Fruit fly (Drosophila melanogaster) whole organism, adult: ENCODE measurements around the gene CG12084.

Experiments
- CG11617 ChIP-seq: fragments of 200-800 bp; sonication (Bioruptor generic); optimal IDR thresholded peaks from 2 replicates; lab custom pipeline; 2017; ENCODE audit warnings: mild to moderate bottlenecking, missing biosample characterization, missing genetic modification reagents, missing genetic modification characterization
- CG12768 ChIP-seq: fragments of 200-800 bp; sonication (Bioruptor generic); optimal IDR thresholded peaks from 2 replicates; lab custom pipeline; 2017; ENCODE audit warnings: missing biosample characterization, missing genetic modification characterization, mild to moderate bottlenecking, moderate library complexity, missing genetic modification reagents
- CG14711 ChIP-seq: fragments of 200-800 bp; sonication (Bioruptor generic); optimal IDR thresholded peaks from 2 replicates; lab custom pipeline; 2018; ENCODE audit warnings: missing biosample characterization, mild to moderate bottlenecking, missing genetic modification characterization, moderate library complexity
- CG5204 ChIP-seq: fragments of 200-800 bp; sonication (Bioruptor generic); optimal IDR thresholded peaks from 2 replicates; lab custom pipeline; 2016; ENCODE audit warnings: missing biosample characterization, missing genetic modification characterization
- CG7101 ChIP-seq: fragments of 200-800 bp; sonication (Bioruptor generic); optimal IDR thresholded peaks from 2 replicates; lab custom pipeline; 2018; ENCODE audit warnings: missing biosample characterization, mild to moderate bottlenecking, missing genetic modification characterization, moderate library complexity
- Crg-1 ChIP-seq: fragments of 200-800 bp; sonication (Bioruptor generic); optimal IDR thresholded peaks from 2 replicates; lab custom pipeline; 2016; ENCODE audit warnings: missing biosample characterization, missing genetic modification characterization
- Hr96 ChIP-seq: fragments of 200-800 bp; sonication (Bioruptor generic); optimal IDR thresholded peaks from 2 replicates; lab custom pipeline; 2016; ENCODE audit warnings: missing biosample characterization, missing genetic modification characterization
- bab1 ChIP-seq: fragments of 200-800 bp; sonication (Bioruptor generic); optimal IDR thresholded peaks from 3 replicates; lab custom pipeline; 2019; ENCODE audit warnings: missing biosample characterization, mild to moderate bottlenecking, missing genetic modification characterization, moderate library complexity
- cnc ChIP-seq, 2 experiments: fragments of >200 bp; optimal IDR thresholded peaks; 2 replicates each; lab custom pipeline; 2017
- kay ChIP-seq: fragments of 200-800 bp; sonication (Bioruptor generic); peaks from one replicate; lab custom pipeline; 2016; ENCODE audit warnings: missing biosample characterization, missing genetic modification characterization, borderline replicate concordance

DNA sequence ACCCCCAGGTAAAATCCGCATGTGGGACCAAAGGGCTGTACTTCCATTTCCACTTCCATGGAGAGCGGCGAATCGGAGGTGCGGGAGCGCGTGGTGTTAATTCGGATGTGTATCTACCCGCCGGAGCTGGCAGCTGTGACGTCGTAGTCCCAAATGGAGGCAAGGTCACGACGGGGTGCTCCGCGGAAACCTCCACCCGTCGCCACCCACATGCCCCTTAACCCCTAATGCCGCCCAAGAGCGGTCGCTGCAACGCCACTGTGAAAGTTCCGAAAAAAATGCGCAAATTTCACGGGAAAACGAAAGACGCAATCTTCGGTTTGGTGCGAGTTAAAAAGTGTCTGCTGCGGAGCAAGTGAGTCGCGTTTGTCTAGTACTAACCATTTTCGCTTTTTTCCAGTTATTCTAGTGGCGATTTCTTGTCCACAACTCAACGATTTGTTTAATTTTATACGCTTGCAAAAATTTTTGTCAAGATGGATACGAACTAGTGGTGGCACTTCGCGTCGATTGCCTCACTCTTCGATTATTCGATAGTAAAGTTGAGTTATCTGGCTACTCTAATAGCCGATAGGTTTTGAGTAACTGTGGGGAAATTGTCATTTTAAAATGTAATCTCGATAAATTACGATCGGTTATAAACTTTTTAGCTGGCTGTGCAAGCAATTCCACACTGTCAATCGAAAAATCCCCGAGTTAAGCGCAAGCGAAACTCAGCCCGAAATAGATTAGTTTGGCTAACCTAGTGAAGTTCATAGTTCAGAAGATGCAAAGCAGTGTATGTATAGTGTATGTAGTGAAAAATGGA is 5.8 kb upstream of the CG12084 start, which contains the start of the genes hfp and Psa:
- no peak for TF ChIP-seq CG12768 (GFP tag; lab: Kevin White, UChicago)
- TF ChIP-seq Crg-1 (GFP tag; lab: Kevin White, UChicago), result no peak
- peak; percentile 33 for TF ChIP-seq bab1
- TF ChIP-seq CG14711, result no peak
- no peak for TF ChIP-seq Hr96 (GFP tag; lab: Kevin White, UChicago)
- no peak for TF ChIP-seq cnc (optimal IDR thresholded peaks at IDR 0.05; lab: Kevin White, UChicago)
- no peak for TF ChIP-seq kay
- TF ChIP-seq CG11617 (GFP tag; lab: Kevin White, UChicago), result peak; percentile 2
- TF ChIP-seq CG7101 (tag; lab: Kevin White, UChicago), result no peak
- no peak for TF ChIP-seq CG5204
